Worm (Caenorhabditis elegans) whole organism, young adult: ENCODE measurements around the gene F26A10.2.

Source experiments
- F23B12.7 ChIP-seq: sonication (generic microtip); optimal IDR thresholded peaks from 2 replicates; lab custom pipeline; 2017; ENCODE audit warnings: missing genetic modification characterization, mild to moderate bottlenecking, missing compliant biosample characterization, antibody characterized with exemption, moderate library complexity; ENCODE audit not compliant: insufficient read depth
- F37B4.10 ChIP-seq: fragments of 200-800 bp; sonication (Bioruptor generic); IDR thresholded peaks from 2 replicates; pipeline ENCODE4 v1.3.6; 2022; ENCODE audit warnings: missing genetic modification characterization, missing compliant biosample characterization
- Y67H2A.10 ChIP-seq: fragments of 200-800 bp; sonication (Bioruptor generic); conservative IDR thresholded peaks from 2 replicates; pipeline ENCODE4 v1.3.6; 2022; ENCODE audit warnings: missing genetic modification reagents, missing genetic modification characterization, missing compliant biosample characterization
- bed-1 ChIP-seq: fragments of 200-800 bp; sonication (Bioruptor generic); IDR thresholded peaks from 2 replicates; pipeline ENCODE4 v1.3.6; 2022; ENCODE audit warnings: missing genetic modification reagents, missing genetic modification characterization, missing compliant biosample characterization
- ceh-40 ChIP-seq: fragments of 200-800 bp; sonication (Bioruptor generic); IDR thresholded peaks from 2 replicates; pipeline ENCODE4 v1.3.6; 2022; ENCODE audit warnings: missing genetic modification characterization, missing compliant biosample characterization
- chd-7 ChIP-seq: sonication (generic microtip); optimal IDR thresholded peaks from 2 replicates; lab custom pipeline; 2016; ENCODE audit warnings: mild to moderate bottlenecking, missing genetic modification characterization, moderate library complexity, missing compliant biosample characterization
- egrh-3 ChIP-seq: fragments of 200-800 bp; sonication (Bioruptor generic); IDR thresholded peaks from 2 replicates; pipeline ENCODE4 v1.3.6; 2022; ENCODE audit warnings: missing genetic modification reagents, missing genetic modification characterization, missing compliant biosample characterization
- hlh-26 ChIP-seq: fragments of 200-800 bp; sonication (Bioruptor generic); conservative IDR thresholded peaks from 2 replicates; pipeline ENCODE4 v1.3.6; 2022; ENCODE audit warnings: missing genetic modification reagents, missing genetic modification characterization, missing compliant biosample characterization
- lsl-1 ChIP-seq: fragments of 200-800 bp; sonication (Bioruptor generic); optimal IDR thresholded peaks from 2 replicates; lab custom pipeline; 2018; ENCODE audit warnings: mild to moderate bottlenecking, missing genetic modification characterization, moderate library complexity, missing compliant biosample characterization
- madf-6 ChIP-seq: fragments of 200-800 bp; sonication (Bioruptor generic); IDR thresholded peaks from 2 replicates; pipeline ENCODE4 v1.3.6; 2022; ENCODE audit warnings: missing genetic modification reagents, missing genetic modification characterization, missing compliant biosample characterization
- nfya-1 ChIP-seq: sonication (generic microtip); optimal IDR thresholded peaks from 2 replicates; lab custom pipeline; 2017; ENCODE audit warnings: antibody characterized with exemption, missing compliant biosample characterization, missing genetic modification characterization, borderline replicate concordance; ENCODE audit not compliant: insufficient read depth
- pha-4 ChIP-seq: fragments of 150-350 bp; sonication (generic microtip); optimal IDR thresholded peaks from 2 replicates; lab custom pipeline; 2014; ENCODE audit warnings: missing biosample characterization, missing genetic modification reagents, missing genetic modification characterization
- unc-130 ChIP-seq: sonication (generic microtip); optimal IDR thresholded peaks from 2 replicates; lab custom pipeline; 2016; ENCODE audit warnings: missing genetic modification reagents, missing genetic modification characterization, missing compliant biosample characterization
- ztf-28 ChIP-seq: fragments of 200-800 bp; sonication (Bioruptor generic); IDR thresholded peaks from 2 replicates; pipeline ENCODE4 v1.3.6; 2022; ENCODE audit warnings: missing genetic modification reagents, missing genetic modification characterization, missing compliant biosample characterization

DNA sequence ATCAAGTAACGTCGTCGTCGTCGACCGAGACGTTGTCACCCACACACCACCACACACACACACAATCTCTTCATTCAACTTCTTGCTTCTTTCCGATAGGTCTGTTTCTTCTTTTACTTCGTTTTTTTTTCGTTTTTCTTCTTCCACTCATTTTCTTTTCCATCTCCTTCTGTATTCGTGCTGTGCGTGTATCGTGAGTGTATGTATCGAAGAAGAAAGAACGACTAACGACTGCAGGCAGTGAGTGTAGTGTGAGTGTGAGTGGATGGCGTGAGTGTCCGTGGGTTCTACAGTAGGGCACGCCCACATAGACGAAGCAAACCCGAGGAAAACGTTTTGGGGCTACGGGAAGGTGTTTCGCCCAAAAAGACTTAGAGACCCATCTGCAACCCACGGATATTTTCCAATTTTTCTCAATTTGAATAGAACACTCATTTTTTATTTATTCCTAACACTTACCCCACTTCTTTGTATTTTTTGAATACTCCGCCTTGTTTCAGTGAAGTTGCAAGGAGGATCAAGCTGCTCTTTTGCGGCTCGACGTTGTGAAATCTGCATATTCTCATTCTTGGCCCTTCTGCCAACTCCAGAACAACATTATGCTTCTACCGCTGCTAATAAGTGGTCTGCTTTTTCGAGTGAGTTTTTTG lies 59.5 kb downstream of the F26A10.2 start, which contains the start of gene adt-2:
- TF ChIP-seq lsl-1 (GFP tag; lab: Kevin White, UChicago): no peak
- TF ChIP-seq ztf-28 (GFP tag; lab: Robert Waterston, UW): no peak
- no peak for TF ChIP-seq F23B12.7 (tag; lab: Kevin White, UChicago)
- no peak for TF ChIP-seq nfya-1 (tag; lab: Kevin White, UChicago)
- TF ChIP-seq pha-4 (tag; lab: Kevin White, UChicago): no peak
- TF ChIP-seq bed-1 (GFP tag; lab: Robert Waterston, UW): no peak
- TF ChIP-seq madf-6 (GFP tag; lab: Robert Waterston, UW): no peak
- no peak for TF ChIP-seq Y67H2A.10
- TF ChIP-seq unc-130 (GFP tag; lab: Kevin White, UChicago): no peak
- TF ChIP-seq chd-7 (tag; lab: Kevin White, UChicago): no peak
- TF ChIP-seq ceh-40 (GFP tag; lab: Robert Waterston, UW): no peak
- TF ChIP-seq egrh-3 (GFP tag; lab: Robert Waterston, UW): no peak
- TF ChIP-seq hlh-26: no peak
- TF ChIP-seq F37B4.10: no peak
